Fruit fly (Drosophila melanogaster): ENCODE data around the gene PIG-U.

DNA sequence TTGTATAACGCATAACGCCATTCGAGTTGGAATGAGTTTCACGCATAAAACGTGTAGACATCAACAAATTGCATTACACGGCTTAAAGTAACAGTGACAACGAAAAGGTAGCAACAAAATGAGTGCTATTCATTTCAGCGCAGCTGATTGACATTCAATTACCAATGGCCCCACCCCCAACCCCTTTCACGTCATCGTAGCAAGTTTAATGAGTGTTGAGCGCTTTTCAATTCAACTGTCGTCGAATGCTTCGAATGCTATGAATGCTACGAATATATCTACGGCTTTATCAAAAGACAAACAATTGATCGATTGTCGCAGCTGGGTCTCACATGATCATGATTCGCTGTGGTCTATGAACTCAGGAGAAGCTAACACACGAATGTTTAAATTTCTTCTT is 18.7 kb downstream of the PIG-U start:
- TF ChIP-seq cyc (GFP tag; optimal IDR thresholded peaks at IDR 0.05), result no peak
- no peak for TF ChIP-seq achi (GFP tag; optimal IDR thresholded peaks at IDR 0.05)
- TF ChIP-seq Sox15 (GFP tag; optimal IDR thresholded peaks at IDR 0.05), result no peak
- no peak for TF ChIP-seq eg (GFP tag; IDR thresholded peaks at IDR 0.05)
- TF ChIP-seq Hr38 (GFP tag; optimal IDR thresholded peaks at IDR 0.05), result no peak
- no peak for TF ChIP-seq dac (GFP tag; optimal IDR thresholded peaks at IDR 0.05)
- TF ChIP-seq dsx (GFP tag; optimal IDR thresholded peaks at IDR 0.05; ENCODE audit: poor library complexity, severe bottlenecking), result no peak
- no peak for TF ChIP-seq CG6792 (GFP tag; optimal IDR thresholded peaks at IDR 0.05)
- no peak for TF ChIP-seq salr (GFP tag; optimal IDR thresholded peaks at IDR 0.05)
- no peak for TF ChIP-seq CG8319 (GFP tag; optimal IDR thresholded peaks at IDR 0.05)
- TF ChIP-seq OdsH (GFP tag; optimal IDR thresholded peaks at IDR 0.05), result no peak

Data from whole organism, prepupa.